Worm (Caenorhabditis elegans) whole organism, mixed stage, embryonic: ENCODE results near the gene zif-1.

Experiments used
- ceh-39 ChIP-seq: fragments of 150-350 bp; optimal IDR thresholded peaks from 2 replicates; lab custom pipeline; 2014; ENCODE audit warnings: missing biosample characterization, missing genetic modification characterization
- ham-2 ChIP-seq: fragments of 200-800 bp; sonication (Bioruptor generic); optimal IDR thresholded peaks from 2 replicates; lab custom pipeline; 2018; ENCODE audit warnings: mild to moderate bottlenecking, missing genetic modification characterization, missing compliant biosample characterization
- mab-5 ChIP-seq: fragments of 150-350 bp; optimal IDR thresholded peaks from 2 replicates; lab custom pipeline; 2014; ENCODE audit warnings: missing biosample characterization, missing genetic modification characterization
- mep-1 ChIP-seq: fragments of 150-350 bp; optimal IDR thresholded peaks from 2 replicates; lab custom pipeline; 2017; ENCODE audit warnings: missing biosample characterization, missing genetic modification reagents, missing genetic modification characterization, inconsistent platforms
- nhr-12 ChIP-seq: fragments of 150-350 bp; optimal IDR thresholded peaks from 2 replicates; lab custom pipeline; 2014; ENCODE audit warnings: missing biosample characterization, missing genetic modification characterization
- unc-62 ChIP-seq: fragments of 150-350 bp; optimal IDR thresholded peaks from 2 replicates; lab custom pipeline; 2014; ENCODE audit warnings: missing biosample characterization, missing genetic modification reagents, missing genetic modification characterization

DNA sequence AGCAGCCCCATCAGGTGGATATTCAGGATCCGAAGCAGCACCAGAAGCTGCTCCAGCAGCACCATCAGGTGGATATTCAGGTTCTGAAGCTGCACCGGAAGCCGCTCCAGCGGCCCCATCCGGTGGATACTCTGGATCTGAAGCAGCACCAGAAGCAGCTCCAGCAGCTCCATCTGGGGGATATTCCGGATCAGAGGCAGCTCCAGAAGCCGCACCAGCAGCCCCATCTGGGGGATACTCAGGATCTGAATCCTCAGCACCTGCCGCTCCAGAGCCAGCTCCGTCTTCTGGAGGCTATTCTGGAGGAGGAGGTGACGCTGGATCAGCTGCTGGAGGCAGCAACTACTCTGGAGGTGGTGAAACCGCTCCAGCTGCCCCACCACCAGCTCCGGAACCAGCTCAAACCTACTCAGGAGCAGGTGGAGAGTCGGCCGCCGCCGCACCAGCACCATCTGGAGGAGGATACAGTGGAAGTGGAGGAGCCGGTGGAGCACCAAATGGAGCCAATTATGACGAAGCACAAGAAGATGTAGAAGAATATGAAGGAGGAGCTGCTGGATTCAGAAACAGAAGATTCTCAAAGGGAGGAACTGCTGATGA is 37.8 kb upstream of the zif-1 start:
- no peak for TF ChIP-seq unc-62 (GFP tag; lab: Kevin White, UChicago)
- TF ChIP-seq nhr-12 (tag; lab: Kevin White, UChicago): no peak
- no peak for TF ChIP-seq ham-2
- TF ChIP-seq mab-5 (tag; lab: Kevin White, UChicago): no peak
- no peak for TF ChIP-seq ceh-39
- no peak for TF ChIP-seq mep-1 (tag; lab: Kevin White, UChicago)
